Fruit fly (Drosophila melanogaster) whole organism, embryonic: ENCODE data around the gene caz.

Experiments
- Bdp1 ChIP-seq: fragments of 200-800 bp; sonication (Bioruptor generic); optimal IDR thresholded peaks from 3 replicates; lab custom pipeline; 2016; ENCODE audit warnings: missing biosample characterization, missing genetic modification characterization
- CG10431 ChIP-seq: fragments of 200-800 bp; sonication (Bioruptor generic); optimal IDR thresholded peaks from 3 replicates; lab custom pipeline; 2018; ENCODE audit warnings: missing biosample characterization, mild to moderate bottlenecking, missing genetic modification characterization
- CG10654 ChIP-seq: fragments of 200-800 bp; sonication (Bioruptor generic); optimal IDR thresholded peaks from 2 replicates; lab custom pipeline; 2016; ENCODE audit warnings: missing biosample characterization, missing genetic modification characterization
- CG11695 ChIP-seq: fragments of 200-800 bp; sonication (Bioruptor generic); IDR thresholded peaks from 3 replicates; pipeline ENCODE4 v1.3.6; 2022; ENCODE audit warnings: missing biosample characterization, missing genetic modification characterization
- CG11723 ChIP-seq: fragments of 200-800 bp; sonication (Bioruptor generic); optimal IDR thresholded peaks from 2 replicates; lab custom pipeline; 2017; ENCODE audit warnings: missing biosample characterization, mild to moderate bottlenecking, missing genetic modification characterization
- CG12391 ChIP-seq: fragments of 200-800 bp; sonication (Bioruptor generic); optimal IDR thresholded peaks from 3 replicates; lab custom pipeline; 2018; ENCODE audit warnings: missing biosample characterization, mild to moderate bottlenecking, missing genetic modification characterization, moderate library complexity
- CG13287 ChIP-seq: fragments of 200-800 bp; sonication (Bioruptor generic); IDR thresholded peaks from 2 replicates; pipeline ENCODE4 v1.3.6; 2022; ENCODE audit warnings: missing biosample characterization, missing genetic modification characterization; ENCODE audit not compliant: partially characterized antibody
- CG14050 ChIP-seq: fragments of 200-800 bp; sonication (Bioruptor generic); IDR thresholded peaks from 3 replicates; pipeline ENCODE4 v1.3.6; 2022; ENCODE audit warnings: missing biosample characterization, missing genetic modification characterization
- CG15011 ChIP-seq: fragments of 200-800 bp; sonication (Bioruptor generic); optimal IDR thresholded peaks from 3 replicates; lab custom pipeline; 2018; ENCODE audit warnings: missing biosample characterization, mild to moderate bottlenecking, missing genetic modification characterization
- CG16863 ChIP-seq: fragments of 200-800 bp; sonication (Bioruptor generic); optimal IDR thresholded peaks from 3 replicates; lab custom pipeline; 2016; ENCODE audit warnings: missing biosample characterization, missing genetic modification characterization
- CG17361 ChIP-seq: fragments of 200-800 bp; sonication (Bioruptor generic); IDR thresholded peaks from 3 replicates; pipeline ENCODE4 v1.3.6; 2022; ENCODE audit warnings: missing biosample characterization, missing genetic modification characterization
- CG17612 ChIP-seq: fragments of 200-800 bp; sonication (Bioruptor generic); IDR thresholded peaks from 2 replicates; pipeline ENCODE4 v1.3.6; 2022; ENCODE audit warnings: missing biosample characterization, missing genetic modification characterization
- CG18599 ChIP-seq: fragments of 200-800 bp; sonication (Bioruptor generic); optimal IDR thresholded peaks from 3 replicates; lab custom pipeline; 2017; ENCODE audit warnings: missing biosample characterization, missing genetic modification characterization, mild to moderate bottlenecking, moderate library complexity, missing genetic modification reagents
- CG2129 ChIP-seq: fragments of 200-800 bp; sonication (Bioruptor generic); IDR thresholded peaks from 2 replicates; pipeline ENCODE4 v1.3.6; 2022; ENCODE audit warnings: missing biosample characterization, missing genetic modification characterization; ENCODE audit not compliant: partially characterized antibody
- CG30020 ChIP-seq: fragments of 200-800 bp; optimal IDR thresholded peaks from 2 replicates; lab custom pipeline; 2019; ENCODE audit warnings: missing biosample characterization, mild to moderate bottlenecking, missing genetic modification characterization, moderate library complexity
- CG30431 ChIP-seq: fragments of 200-800 bp; sonication (Bioruptor generic); optimal IDR thresholded peaks from 2 replicates; lab custom pipeline; 2017; ENCODE audit warnings: missing biosample characterization, missing genetic modification characterization
- CG31441 ChIP-seq: fragments of 200-800 bp; sonication (Bioruptor generic); IDR thresholded peaks from 2 replicates; pipeline ENCODE4 v1.3.6; 2022; ENCODE audit warnings: missing biosample characterization, missing genetic modification characterization
- CG32772 ChIP-seq: fragments of 200-800 bp; sonication (Bioruptor generic); IDR thresholded peaks from 2 replicates; pipeline ENCODE4 v1.3.6; 2022; ENCODE audit warnings: missing biosample characterization, missing genetic modification characterization
- CG3726 ChIP-seq: fragments of 200-800 bp; sonication (Bioruptor generic); IDR thresholded peaks from 3 replicates; pipeline ENCODE4, ENCODE4 v1.3.6; 2022; ENCODE audit warnings: missing biosample characterization, missing genetic modification characterization
- CG7372 ChIP-seq: fragments of 200-800 bp; sonication (Bioruptor generic); IDR thresholded peaks from 2 replicates; pipeline ENCODE4 v1.3.6; 2022; ENCODE audit warnings: missing biosample characterization, missing genetic modification characterization
- CG7786 ChIP-seq: fragments of 200-800 bp; sonication (Bioruptor generic); optimal IDR thresholded peaks from 2 replicates; lab custom pipeline; 2016; ENCODE audit warnings: missing biosample characterization, missing genetic modification characterization
- CG8359 ChIP-seq: fragments of 200-800 bp; sonication (Bioruptor generic); optimal IDR thresholded peaks from 2 replicates; lab custom pipeline; 2017; ENCODE audit warnings: missing biosample characterization, mild to moderate bottlenecking, missing genetic modification characterization, borderline replicate concordance
- CHES-1-like ChIP-seq: fragments of 200-800 bp; sonication (Bioruptor generic); optimal IDR thresholded peaks from 2 replicates; lab custom pipeline; 2016; ENCODE audit warnings: missing biosample characterization, missing genetic modification characterization
- Camta ChIP-seq: fragments of 200-800 bp; sonication (Bioruptor generic); optimal IDR thresholded peaks from 2 replicates; lab custom pipeline; 2016; ENCODE audit warnings: missing biosample characterization, missing genetic modification characterization
- Dip3 ChIP-seq: fragments of 200-800 bp; sonication (Bioruptor generic); optimal IDR thresholded peaks from 3 replicates; lab custom pipeline; 2016; ENCODE audit warnings: missing biosample characterization, missing genetic modification characterization
- Fer1 ChIP-seq: fragments of 200-800 bp; sonication (Bioruptor generic); optimal IDR thresholded peaks from 2 replicates; lab custom pipeline; 2017; ENCODE audit warnings: missing biosample characterization, mild to moderate bottlenecking, missing genetic modification characterization
- H15 ChIP-seq: fragments of 200-800 bp; sonication (Bioruptor generic); IDR thresholded peaks from 3 replicates; pipeline ENCODE4 v1.3.6; 2022; ENCODE audit warnings: missing biosample characterization, missing genetic modification characterization
- Hmx ChIP-seq: fragments of 200-800 bp; sonication (Bioruptor generic); optimal IDR thresholded peaks from 2 replicates; lab custom pipeline; 2016; ENCODE audit warnings: missing biosample characterization, missing genetic modification characterization
- Hr39 ChIP-seq: fragments of >200 bp; optimal IDR thresholded peaks from 2 replicates; lab custom pipeline; 2017
- Myb ChIP-seq: fragments of 200-800 bp; sonication (Bioruptor generic); optimal IDR thresholded peaks from 2 replicates; lab custom pipeline; 2016; ENCODE audit warnings: missing biosample characterization, missing genetic modification characterization
- Oli ChIP-seq: fragments of 200-800 bp; sonication (Bioruptor generic); optimal IDR thresholded peaks from 2 replicates; lab custom pipeline; 2018; ENCODE audit warnings: missing biosample characterization, mild to moderate bottlenecking, missing genetic modification characterization, moderate library complexity
- Poxn ChIP-seq: fragments of 200-800 bp; sonication (Bioruptor generic); IDR thresholded peaks from 2 replicates; pipeline ENCODE4 v1.3.6; 2022; ENCODE audit warnings: missing biosample characterization, missing genetic modification characterization
- Sry-δ ChIP-seq: fragments of 200-800 bp; sonication (Bioruptor generic); optimal IDR thresholded peaks from 2 replicates; lab custom pipeline; 2016; ENCODE audit warnings: missing biosample characterization, missing genetic modification characterization
- TFAM ChIP-seq: fragments of 200-800 bp; sonication (Bioruptor generic); optimal IDR thresholded peaks from 2 replicates; lab custom pipeline; 2017; ENCODE audit warnings: missing biosample characterization, missing genetic modification characterization, inconsistent platforms
- ac ChIP-seq: fragments of 200-800 bp; sonication (Bioruptor generic); optimal IDR thresholded peaks from 3 replicates; lab custom pipeline; 2017; ENCODE audit warnings: missing biosample characterization, mild to moderate bottlenecking, missing genetic modification characterization
- ap ChIP-seq: fragments of 200-800 bp; sonication (Bioruptor generic); IDR thresholded peaks from 2 replicates; pipeline ENCODE4 v1.3.6; 2022; ENCODE audit warnings: missing biosample characterization, missing genetic modification characterization
- cg ChIP-seq: fragments of 200-800 bp; sonication (Bioruptor generic); optimal IDR thresholded peaks from 3 replicates; lab custom pipeline; 2019; ENCODE audit warnings: missing biosample characterization, mild to moderate bottlenecking, missing genetic modification characterization, moderate library complexity
- dpn ChIP-seq, 2 experiments: fragments of 200-800 bp; sonication (Bioruptor generic); optimal IDR thresholded peaks; 3 replicates each; lab custom pipeline; 2016; ENCODE audit warnings: missing biosample characterization in 2 of 2, missing genetic modification characterization in 2 of 2
- grn ChIP-seq: fragments of 200-800 bp; sonication (Bioruptor generic); optimal IDR thresholded peaks from 3 replicates; lab custom pipeline; 2017; ENCODE audit warnings: missing biosample characterization, missing genetic modification characterization
- maf-S ChIP-seq: fragments of 200-800 bp; sonication (Bioruptor generic); optimal IDR thresholded peaks from 2 replicates; lab custom pipeline; 2016; ENCODE audit warnings: missing biosample characterization, missing genetic modification characterization
- nmo ChIP-seq: fragments of 200-800 bp; sonication (Bioruptor generic); optimal IDR thresholded peaks from 2 replicates; lab custom pipeline; 2018; ENCODE audit warnings: missing biosample characterization, mild to moderate bottlenecking, missing genetic modification characterization, moderate library complexity
- pita ChIP-seq: fragments of 200-800 bp; sonication (Bioruptor generic); optimal IDR thresholded peaks from 2 replicates; lab custom pipeline; 2017; ENCODE audit warnings: missing biosample characterization, mild to moderate bottlenecking, missing genetic modification characterization
- pros ChIP-seq: fragments of 200-800 bp; sonication (Bioruptor generic); optimal IDR thresholded peaks from 3 replicates; lab custom pipeline; 2019; ENCODE audit warnings: missing biosample characterization, mild to moderate bottlenecking, missing genetic modification characterization, moderate library complexity
- sr ChIP-seq: fragments of 200-800 bp; sonication (Bioruptor generic); IDR thresholded peaks from 3 replicates; pipeline ENCODE4 v1.3.6; 2022; ENCODE audit warnings: missing biosample characterization, missing genetic modification characterization
- tna ChIP-seq: fragments of 200-800 bp; sonication (Bioruptor generic); IDR thresholded peaks from 2 replicates; pipeline ENCODE4 v1.3.6; 2022; ENCODE audit warnings: missing biosample characterization, missing genetic modification characterization; ENCODE audit not compliant: partially characterized antibody
- trh ChIP-seq: fragments of 200-800 bp; sonication (Bioruptor generic); optimal IDR thresholded peaks from 2 replicates; lab custom pipeline; 2016; ENCODE audit warnings: missing biosample characterization, missing genetic modification characterization

Gene caz

DNA sequence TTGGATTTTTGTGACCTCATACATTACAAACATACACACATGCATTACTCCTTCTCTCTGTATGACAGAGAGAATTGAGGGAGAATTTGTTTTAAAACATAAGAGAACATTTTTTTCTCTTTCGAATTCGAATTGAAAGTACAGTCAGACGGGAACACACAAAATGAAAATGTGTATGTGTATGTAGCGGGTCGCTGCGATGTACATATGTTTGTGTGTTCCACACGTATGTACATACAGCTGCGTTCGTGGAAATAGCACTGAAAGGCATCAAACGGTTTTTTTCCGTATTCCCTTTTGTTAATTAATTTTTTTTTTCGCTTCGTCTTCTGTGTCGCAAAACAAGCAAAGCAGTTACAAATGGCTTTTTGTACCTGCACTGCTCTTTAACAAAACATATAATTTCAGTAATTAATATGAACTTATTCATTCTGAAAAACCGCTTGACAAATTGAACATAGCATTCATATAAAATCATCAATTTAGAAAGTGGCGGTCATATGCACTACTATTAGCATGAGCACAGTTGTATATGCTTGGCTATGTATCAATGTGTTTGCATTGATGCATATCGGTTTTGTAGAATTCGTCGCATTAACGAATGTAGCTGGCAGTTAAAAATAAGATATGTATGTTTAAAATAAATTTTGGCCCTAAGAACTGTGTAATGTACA, 44.1 kb downstream of the caz start (continued):
- TF ChIP-seq Bdp1 (peak; percentile 87), CG31441 (GFP tag; lab: Robert Waterston, UW) (peak; percentile 97), grn (peak; percentile 91), Camta (peak; percentile 96), tna (no peak), TFAM (GFP tag; lab: Kevin White, UChicago) (peak; percentile 75), CG32772 (GFP tag; lab: Robert Waterston, UW) (peak; percentile 91), CG7372 (GFP tag; lab: Robert Waterston, UW) (peak; percentile 93), H15 (peak; percentile 86), Poxn (no peak; the same call in none of the 2 replicates), CG11695 (peak; percentile 97), CG10654 (GFP tag; lab: Kevin White, UChicago) (peak; percentile 94), CG11723 (GFP tag; lab: Kevin White, UChicago) (peak; percentile 94), ac (GFP tag; lab: Kevin White, UChicago) (peak; percentile 88), sr (GFP tag; lab: Robert Waterston, UW) (no peak; the same call in 2 of the 3 replicates), CG16863 (GFP tag; lab: Kevin White, UChicago) (peak; percentile 96), ap (GFP tag; lab: Robert Waterston, UW) (peak; percentile 73), CG17361 (GFP tag; lab: Robert Waterston, UW) (peak; percentile 98), nmo (GFP tag; lab: Kevin White, UChicago) (peak; percentile 98), CG14050 (GFP tag; lab: Robert Waterston, UW) (peak; percentile 89), CHES-1-like (GFP tag; lab: Kevin White, UChicago) (peak; percentile 95), CG8359 (peak; percentile 89), CG2129 (no peak), CG15011 (GFP tag; lab: Kevin White, UChicago) (peak; percentile 95), CG13287 (GFP tag; lab: Robert Waterston, UW) (no peak; the same call in 1 of the 2 replicates), CG30020 (tag; lab: Kevin White, UChicago) (peak; percentile 90), Dip3 (GFP tag; lab: Kevin White, UChicago) (peak; percentile 96), CG10431 (peak; percentile 94), Fer1 (GFP tag; lab: Kevin White, UChicago) (peak; percentile 97), Sry-δ (GFP tag; lab: Kevin White, UChicago) (peak; percentile 49), maf-S (GFP tag; lab: Kevin White, UChicago) (peak; percentile 92), dpn (GFP tag; optimal IDR thresholded peaks at IDR 0.05; lab: Kevin White, UChicago) (peak; percentile 95 to 96), CG17612 (GFP tag; lab: Robert Waterston, UW) (peak; percentile 63), CG7786 (GFP tag; lab: Kevin White, UChicago) (peak; percentile 96), cg (GFP tag; lab: Kevin White, UChicago) (peak; percentile 87), trh (GFP tag; lab: Kevin White, UChicago) (peak; percentile 76), Hr39 (lab: Kevin White, UChicago) (no peak), Hmx (GFP tag; lab: Kevin White, UChicago) (peak; percentile 88), CG30431 (GFP tag; lab: Kevin White, UChicago) (peak; percentile 92), Myb (peak; percentile 85), CG12391 (tag; lab: Kevin White, UChicago) (peak; percentile 97), CG3726 (GFP tag; lab: Robert Waterston, UW) (no peak; the same call in 2 of the 3 replicates), Oli (tag; lab: Kevin White, UChicago) (peak; percentile 98), CG18599 (peak; percentile 97), pita (no peak), pros (GFP tag; lab: Kevin White, UChicago) (peak; percentile 85)
- TF ChIP-seq, all 482 proteins: peak for 421
